Worm (Caenorhabditis elegans) whole organism, L3 larva: ENCODE measurements around the gene C29E4.10.

Source experiments
- R02D3.7 ChIP-seq: fragments of 150-350 bp; optimal IDR thresholded peaks from 2 replicates; lab custom pipeline; 2014; ENCODE audit warnings: missing biosample characterization, missing genetic modification characterization
- ZK546.5 ChIP-seq: sonication (generic microtip); optimal IDR thresholded peaks from 2 replicates; lab custom pipeline; 2017; ENCODE audit warnings: missing biosample characterization, missing genetic modification characterization
- aly-2 ChIP-seq: fragments of 150-350 bp; optimal IDR thresholded peaks from 2 replicates; lab custom pipeline; 2014; ENCODE audit warnings: missing biosample characterization, missing genetic modification characterization
- ama-1 ChIP-seq: fragments of 150-350 bp; optimal IDR thresholded peaks from 2 replicates; lab custom pipeline; 2018
- ceh-82 ChIP-seq: fragments of 150-350 bp; optimal IDR thresholded peaks from 2 replicates; lab custom pipeline; 2014; ENCODE audit warnings: missing biosample characterization, missing genetic modification characterization
- ceh-9 ChIP-seq: sonication (generic microtip); optimal IDR thresholded peaks from 2 replicates; lab custom pipeline; 2018; ENCODE audit warnings: missing biosample characterization, missing genetic modification characterization
- daf-12 ChIP-seq: fragments of 150-350 bp; optimal IDR thresholded peaks from 2 replicates; lab custom pipeline; 2014; ENCODE audit warnings: missing biosample characterization, missing genetic modification reagents, missing genetic modification characterization
- elt-2 ChIP-seq: sonication (generic microtip); optimal IDR thresholded peaks from 2 replicates; lab custom pipeline; 2016; ENCODE audit warnings: missing genetic modification reagents, mild to moderate bottlenecking, missing genetic modification characterization, missing compliant biosample characterization
- eor-1 ChIP-seq, 2 experiments: fragments of 150-350 bp; optimal IDR thresholded peaks; 2 replicates each; lab custom pipeline; 2014 to 2018; ENCODE audit warnings: missing biosample characterization in 2 of 2, missing genetic modification characterization in 2 of 2
- fkh-10 ChIP-seq: sonication (generic microtip); optimal IDR thresholded peaks from 2 replicates; lab custom pipeline; 2017; ENCODE audit warnings: missing biosample characterization, missing genetic modification reagents, missing genetic modification characterization
- hmg-11 ChIP-seq: sonication (generic microtip); optimal IDR thresholded peaks from 2 replicates; lab custom pipeline; 2016; ENCODE audit warnings: missing genetic modification characterization, missing compliant biosample characterization
- jun-1 ChIP-seq: fragments of 150-350 bp; optimal IDR thresholded peaks from 2 replicates; lab custom pipeline; 2014; ENCODE audit warnings: missing biosample characterization, missing genetic modification reagents, missing genetic modification characterization
- lin-39 ChIP-seq: fragments of 150-350 bp; optimal IDR thresholded peaks from 2 replicates; lab custom pipeline; 2018; ENCODE audit warnings: missing biosample characterization, missing genetic modification reagents, missing genetic modification characterization
- lsy-12 ChIP-seq: sonication (generic microtip); optimal IDR thresholded peaks from 2 replicates; lab custom pipeline; 2016; ENCODE audit warnings: mild to moderate bottlenecking, missing genetic modification characterization, missing compliant biosample characterization
- mdl-1 ChIP-seq: fragments of 150-350 bp; optimal IDR thresholded peaks from 2 replicates; lab custom pipeline; 2014; ENCODE audit warnings: missing biosample characterization, missing genetic modification characterization
- nfya-1 ChIP-seq: sonication (generic microtip); optimal IDR thresholded peaks from 2 replicates; lab custom pipeline; 2017; ENCODE audit warnings: missing genetic modification characterization, mild to moderate bottlenecking, missing compliant biosample characterization, antibody characterized with exemption, moderate library complexity; ENCODE audit not compliant: insufficient read depth
- nhr-25 ChIP-seq: sonication (generic microtip); optimal IDR thresholded peaks from 2 replicates; lab custom pipeline; 2017; ENCODE audit warnings: missing biosample characterization, missing genetic modification characterization
- nhr-43 ChIP-seq: sonication (generic microtip); optimal IDR thresholded peaks from 2 replicates; lab custom pipeline; 2016; ENCODE audit warnings: mild to moderate bottlenecking, missing genetic modification characterization, missing compliant biosample characterization; ENCODE audit not compliant: poor library complexity, severe bottlenecking
- nhr-77 ChIP-seq: fragments of 150-350 bp; optimal IDR thresholded peaks from 2 replicates; lab custom pipeline; 2014; ENCODE audit warnings: missing biosample characterization, missing genetic modification characterization
- pha-4 ChIP-seq: fragments of 150-350 bp; optimal IDR thresholded peaks from 2 replicates; lab custom pipeline; 2014; ENCODE audit warnings: missing biosample characterization, missing genetic modification reagents, missing genetic modification characterization
- pqm-1 ChIP-seq: fragments of 150-350 bp; optimal IDR thresholded peaks from 2 replicates; lab custom pipeline; 2017; ENCODE audit warnings: missing biosample characterization, missing genetic modification characterization, inconsistent platforms
- sea-2 ChIP-seq: fragments of 150-350 bp; sonication (generic microtip); optimal IDR thresholded peaks from 4 replicates; lab custom pipeline; 2014; ENCODE audit warnings: missing biosample characterization, missing genetic modification reagents, missing genetic modification characterization
- skn-1 ChIP-seq: fragments of 150-350 bp; optimal IDR thresholded peaks from 2 replicates; lab custom pipeline; 2014; ENCODE audit warnings: missing biosample characterization, missing genetic modification characterization
- snpc-4 ChIP-seq: fragments of 150-350 bp; optimal IDR thresholded peaks from 2 replicates; lab custom pipeline; 2014; ENCODE audit warnings: missing biosample characterization, missing genetic modification characterization
- tbx-2 ChIP-seq: sonication (generic microtip); optimal IDR thresholded peaks from 2 replicates; lab custom pipeline; 2016; ENCODE audit warnings: mild to moderate bottlenecking, missing genetic modification characterization, missing compliant biosample characterization
- unc-39 ChIP-seq: sonication (generic microtip); optimal IDR thresholded peaks from 4 replicates; lab custom pipeline; 2017; ENCODE audit warnings: missing biosample characterization, missing genetic modification characterization
- unc-62 ChIP-seq: fragments of 150-350 bp; sonication (generic microtip); optimal IDR thresholded peaks from 4 replicates; lab custom pipeline; 2014; ENCODE audit warnings: missing biosample characterization, missing genetic modification reagents, missing genetic modification characterization
- ztf-11 ChIP-seq: fragments of 150-350 bp; optimal IDR thresholded peaks from 2 replicates; lab custom pipeline; 2014; ENCODE audit warnings: missing biosample characterization, missing genetic modification characterization
- ztf-4 ChIP-seq: fragments of 150-350 bp; optimal IDR thresholded peaks from 2 replicates; lab custom pipeline; 2014; ENCODE audit warnings: missing biosample characterization, missing genetic modification characterization

C29E4.10 gene

ce11 chrIII:7973201-7973767 lies 35.6 kb downstream of the C29E4.10 start, which contains the start of the genes eef-1B.1 and aco-2 (continued):
- TF ChIP-seq hmg-11 (tag; lab: Kevin White, UChicago) (peak; percentile 92), nhr-43 (tag; lab: Kevin White, UChicago) (peak; percentile 89), pqm-1 (tag; lab: Kevin White, UChicago) (peak; percentile 82), daf-12 (no peak), ama-1 (lab: Kevin White, UChicago) (peak; percentile 86), snpc-4 (tag; lab: Kevin White, UChicago) (peak; percentile 85), pha-4 (tag; lab: Kevin White, UChicago) (peak; percentile 96), skn-1 (tag; lab: Kevin White, UChicago) (peak; percentile 85), sea-2 (GFP tag; lab: Kevin White, UChicago) (no peak), lsy-12 (tag; lab: Kevin White, UChicago) (peak; percentile 91), ceh-9 (tag; lab: Kevin White, UChicago) (no peak)

- TF ChIP-seq nhr-43 (tag; lab: Kevin White, UChicago), result peak; percentile 15
- no peak for TF ChIP-seq lsy-12 (tag; lab: Kevin White, UChicago)
- no peak for TF ChIP-seq daf-12
- no peak for TF ChIP-seq mdl-1 (tag; lab: Kevin White, UChicago)
- TF ChIP-seq fkh-10 (GFP tag; lab: Kevin White, UChicago), result no peak
- TF ChIP-seq aly-2, result no peak
- TF ChIP-seq skn-1 (tag; lab: Kevin White, UChicago), result peak; percentile 42
- TF ChIP-seq lin-39 (tag; lab: Kevin White, UChicago), result peak; percentile 9
- TF ChIP-seq elt-2 (tag; lab: Kevin White, UChicago), result peak; percentile 54
- no peak for TF ChIP-seq unc-62
- peak; percentile 26 for TF ChIP-seq pqm-1 (tag; lab: Kevin White, UChicago)
- peak; percentile 19 for TF ChIP-seq ztf-4 (tag; lab: Kevin White, UChicago)
- peak; percentile 60 for TF ChIP-seq jun-1 (tag; lab: Kevin White, UChicago)
- no peak for TF ChIP-seq eor-1 (tag; optimal IDR thresholded peaks at IDR 0.05; lab: Kevin White, UChicago)
- TF ChIP-seq ceh-9 (tag; lab: Kevin White, UChicago), result no peak
- TF ChIP-seq ztf-11, result no peak
- peak; percentile 24 for TF ChIP-seq nhr-25 (tag; lab: Kevin White, UChicago)
- peak; percentile 71 for TF ChIP-seq pha-4 (tag; lab: Kevin White, UChicago)
These were observed 36.4 kb downstream of the C29E4.10 start for ce11 chrIII:7973968-7974607.

- no peak for TF ChIP-seq nhr-77 (tag; lab: Kevin White, UChicago)
- peak; percentile 14 for TF ChIP-seq lsy-12 (tag; lab: Kevin White, UChicago)
- TF ChIP-seq ceh-82 (tag; lab: Kevin White, UChicago), result no peak
- TF ChIP-seq nhr-43 (tag; lab: Kevin White, UChicago), result peak; percentile 28
- TF ChIP-seq ama-1 (lab: Kevin White, UChicago), result peak; percentile 65
- TF ChIP-seq elt-2 (tag; lab: Kevin White, UChicago), result peak; percentile 19
- peak; percentile 22 for TF ChIP-seq R02D3.7
- TF ChIP-seq, all 47 proteins: peak for 5
These were observed 39.6 kb downstream of the C29E4.10 start for ce11 chrIII:7977224-7977623.

ce11 chrIII:7977777-7978176 lies 40.1 kb downstream of the C29E4.10 start, which contains the start of gene C06G4.4:
C06G4.4 (minus strand) TSS chrIII:7977812.
- TF ChIP-seq tbx-2 (tag; lab: Kevin White, UChicago), result no peak
- TF ChIP-seq unc-39 (tag; lab: Kevin White, UChicago), result no peak
- TF ChIP-seq ceh-9 (tag; lab: Kevin White, UChicago), result no peak
- no peak for TF ChIP-seq daf-12
- TF ChIP-seq nfya-1 (tag; lab: Kevin White, UChicago), result no peak
- TF ChIP-seq nhr-43 (tag; lab: Kevin White, UChicago), result no peak

ce11 chrIII:7978289-7978688 lies 40.6 kb downstream of the C29E4.10 start:
- TF ChIP-seq ZK546.5 (no peak), ama-1 (lab: Kevin White, UChicago) (peak; percentile 42)
- TF ChIP-seq, all 47 proteins: peak for 1
